Worm (Caenorhabditis elegans) whole organism, young adult: ENCODE data around the gene C26B9.1.

Source experiments
- B0336.3 ChIP-seq: fragments of 200-800 bp; sonication (Bioruptor generic); IDR thresholded peaks from 2 replicates; pipeline ENCODE4 v1.3.6; 2022; ENCODE audit warnings: missing genetic modification characterization, missing compliant biosample characterization
- F22D6.2 ChIP-seq: sonication (generic microtip); optimal IDR thresholded peaks from 2 replicates; lab custom pipeline; 2016; ENCODE audit warnings: mild to moderate bottlenecking, missing genetic modification characterization, missing compliant biosample characterization
- F33H1.4 ChIP-seq: fragments of 200-800 bp; sonication (Bioruptor generic); IDR thresholded peaks from 2 replicates; pipeline ENCODE4 v1.3.6; 2022; ENCODE audit warnings: missing genetic modification reagents, missing genetic modification characterization, missing compliant biosample characterization
- F52B5.7 ChIP-seq: sonication (generic microtip); optimal IDR thresholded peaks from 2 replicates; lab custom pipeline; 2016; ENCODE audit warnings: mild to moderate bottlenecking, missing genetic modification characterization, missing compliant biosample characterization
- F55B11.4 ChIP-seq: sonication (generic microtip); optimal IDR thresholded peaks from 2 replicates; lab custom pipeline; 2016; ENCODE audit warnings: missing compliant biosample characterization, missing genetic modification characterization, borderline replicate concordance; ENCODE audit not compliant: insufficient read depth
- K11D2.4 ChIP-seq: fragments of 200-800 bp; sonication (Bioruptor generic); IDR thresholded peaks from 2 replicates; pipeline ENCODE4 v1.3.6; 2022; ENCODE audit warnings: missing genetic modification reagents, missing genetic modification characterization, missing compliant biosample characterization
- Y67H2A.10 ChIP-seq: fragments of 200-800 bp; sonication (Bioruptor generic); conservative IDR thresholded peaks from 2 replicates; pipeline ENCODE4 v1.3.6; 2022; ENCODE audit warnings: missing genetic modification reagents, missing genetic modification characterization, missing compliant biosample characterization
- Y95B8A.8 ChIP-seq: fragments of 200-800 bp; sonication (Bioruptor generic); IDR thresholded peaks from 2 replicates; pipeline ENCODE4 v1.3.6; 2022; ENCODE audit warnings: missing genetic modification reagents, missing genetic modification characterization, missing compliant biosample characterization
- ama-1 ChIP-seq, 3 experiments: fragments of 150-350 bp in 1 of 3; sonication (generic microtip) in 2 of 3; optimal IDR thresholded peaks; 2 replicates each; lab custom pipeline; 2014 to 2018; ENCODE audit warnings: missing biosample characterization in 2 of 3, missing genetic modification characterization in 2 of 3, missing genetic modification reagents in 2 of 3
- aptf-2 ChIP-seq: fragments of 200-800 bp; sonication (Bioruptor generic); conservative IDR thresholded peaks from 2 replicates; pipeline ENCODE4 v1.3.6; 2022; ENCODE audit warnings: missing genetic modification reagents, missing genetic modification characterization, missing compliant biosample characterization
- die-1 ChIP-seq: sonication (generic microtip); optimal IDR thresholded peaks from 2 replicates; lab custom pipeline; 2016; ENCODE audit warnings: missing genotype, mild to moderate bottlenecking, missing genetic modification characterization, missing compliant biosample characterization
- dox-1 ChIP-seq: fragments of 200-800 bp; sonication (Bioruptor generic); IDR thresholded peaks from 2 replicates; pipeline ENCODE4 v1.3.6; 2022; ENCODE audit warnings: missing genetic modification reagents, missing genetic modification characterization, missing compliant biosample characterization
- dpl-1 ChIP-seq: fragments of 150-350 bp; optimal IDR thresholded peaks from 2 replicates; lab custom pipeline; 2014; ENCODE audit warnings: missing biosample characterization, missing genetic modification reagents, missing genetic modification characterization
- egrh-3 ChIP-seq: fragments of 200-800 bp; sonication (Bioruptor generic); IDR thresholded peaks from 2 replicates; pipeline ENCODE4 v1.3.6; 2022; ENCODE audit warnings: missing genetic modification reagents, missing genetic modification characterization, missing compliant biosample characterization
- ekl-4 ChIP-seq: fragments of 200-800 bp; sonication (Bioruptor generic); IDR thresholded peaks from 2 replicates; pipeline ENCODE4 v1.3.6; 2022; ENCODE audit warnings: missing genetic modification reagents, missing genetic modification characterization, missing compliant biosample characterization
- him-1 ChIP-seq: sonication (generic microtip); optimal IDR thresholded peaks from 2 replicates; lab custom pipeline; 2016; ENCODE audit warnings: missing genotype, missing genetic modification reagents, missing genetic modification characterization, missing compliant biosample characterization
- hmg-1.2 ChIP-seq: fragments of 200-800 bp; sonication (Bioruptor generic); IDR thresholded peaks from 2 replicates; pipeline ENCODE4 v1.3.6; 2022; ENCODE audit warnings: missing genetic modification reagents, missing genetic modification characterization, missing compliant biosample characterization
- lin-35 ChIP-seq, 3 experiments: fragments of 150-350 bp in 2 of 3; sonication (generic microtip) in 1 of 3; optimal IDR thresholded peaks; 2 replicates each; lab custom pipeline; 2014 to 2018; ENCODE audit warnings: missing biosample characterization in 3 of 3, missing genetic modification characterization in 3 of 3, missing genetic modification reagents in 3 of 3
- lin-54 ChIP-seq: fragments of 200-800 bp; sonication (Bioruptor generic); optimal IDR thresholded peaks from 2 replicates; lab custom pipeline; 2018; ENCODE audit warnings: mild to moderate bottlenecking, missing genetic modification characterization, missing compliant biosample characterization
- lsl-1 ChIP-seq: fragments of 200-800 bp; sonication (Bioruptor generic); optimal IDR thresholded peaks from 2 replicates; lab custom pipeline; 2018; ENCODE audit warnings: mild to moderate bottlenecking, missing genetic modification characterization, moderate library complexity, missing compliant biosample characterization
- mcd-1 ChIP-seq: fragments of 200-800 bp; sonication (Bioruptor generic); IDR thresholded peaks from 2 replicates; pipeline ENCODE4 v1.3.6; 2022; ENCODE audit warnings: missing genetic modification reagents, missing genetic modification characterization, missing compliant biosample characterization
- mes-4 ChIP-seq: sonication (generic microtip); optimal IDR thresholded peaks from 2 replicates; lab custom pipeline; 2016; ENCODE audit warnings: missing genotype, missing genetic modification characterization, missing compliant biosample characterization
- nfya-1 ChIP-seq: sonication (generic microtip); optimal IDR thresholded peaks from 2 replicates; lab custom pipeline; 2017; ENCODE audit warnings: antibody characterized with exemption, missing compliant biosample characterization, missing genetic modification characterization, borderline replicate concordance; ENCODE audit not compliant: insufficient read depth
- nfya-2 ChIP-seq: fragments of 200-800 bp; sonication (Bioruptor generic); IDR thresholded peaks from 2 replicates; pipeline ENCODE4 v1.3.6; 2022; ENCODE audit warnings: missing genetic modification reagents, missing genetic modification characterization, missing compliant biosample characterization
- nfyb-1 ChIP-seq: fragments of 200-800 bp; sonication (Bioruptor generic); IDR thresholded peaks from 2 replicates; pipeline ENCODE4 v1.3.6; 2022; ENCODE audit warnings: missing genetic modification reagents, missing genetic modification characterization, missing compliant biosample characterization
- nhr-80 ChIP-seq: sonication (generic microtip); optimal IDR thresholded peaks from 2 replicates; lab custom pipeline; 2016; ENCODE audit warnings: missing genetic modification characterization, missing compliant biosample characterization
- rec-8 ChIP-seq, 2 experiments: sonication (generic microtip); optimal IDR thresholded peaks; 2 replicates each; lab custom pipeline; 2016; ENCODE audit warnings: mild to moderate bottlenecking in 2 of 2, missing genetic modification characterization in 2 of 2, missing genetic modification reagents in 2 of 2, missing genotype in 2 of 2, missing biosample characterization in 1 of 2, missing compliant biosample characterization in 1 of 2, moderate library complexity in 1 of 2
- sea-2 ChIP-seq: fragments of 200-800 bp; sonication (Bioruptor generic); IDR thresholded peaks from 2 replicates; pipeline ENCODE4 v1.3.6; 2022; ENCODE audit warnings: missing genetic modification characterization, missing compliant biosample characterization
- snpc-1.3 ChIP-seq: sonication (generic microtip); optimal IDR thresholded peaks from 2 replicates; lab custom pipeline; 2017; ENCODE audit warnings: missing genetic modification characterization, mild to moderate bottlenecking, missing compliant biosample characterization, antibody characterized with exemption, moderate library complexity, missing genotype, missing genetic modification reagents; ENCODE audit not compliant: insufficient read depth
- tbp1 ChIP-seq: fragments of 200-800 bp; sonication (Bioruptor generic); optimal IDR thresholded peaks from 2 replicates; lab custom pipeline; 2018; ENCODE audit warnings: mild to moderate bottlenecking, missing genetic modification characterization, missing compliant biosample characterization
- tbx-9 ChIP-seq: sonication (generic microtip); optimal IDR thresholded peaks from 2 replicates; lab custom pipeline; 2016; ENCODE audit warnings: borderline replicate concordance, missing genetic modification characterization, inconsistent platforms, missing compliant biosample characterization
- tlf-1 ChIP-seq: fragments of 200-800 bp; sonication (Bioruptor generic); optimal IDR thresholded peaks from 2 replicates; lab custom pipeline; 2018; ENCODE audit warnings: mild to moderate bottlenecking, missing genetic modification characterization, missing compliant biosample characterization
- ztf-22 ChIP-seq: fragments of 200-800 bp; sonication (Bioruptor generic); optimal IDR thresholded peaks from 2 replicates; lab custom pipeline; 2018; ENCODE audit warnings: mild to moderate bottlenecking, missing genetic modification characterization, moderate library complexity, missing compliant biosample characterization
- ztf-28 ChIP-seq: fragments of 200-800 bp; sonication (Bioruptor generic); IDR thresholded peaks from 2 replicates; pipeline ENCODE4 v1.3.6; 2022; ENCODE audit warnings: missing genetic modification reagents, missing genetic modification characterization, missing compliant biosample characterization

Gene C26B9.1

ce11 chrX:5373597-5373996 is 29.2 kb downstream of the C26B9.1 start:
- TF ChIP-seq tlf-1 (GFP tag; lab: Kevin White, UChicago) (no peak), hmg-1.2 (GFP tag; lab: Robert Waterston, UW) (no peak), Y95B8A.8 (GFP tag; lab: Robert Waterston, UW) (no peak), B0336.3 (GFP tag; lab: Robert Waterston, UW) (no peak)

DNA sequence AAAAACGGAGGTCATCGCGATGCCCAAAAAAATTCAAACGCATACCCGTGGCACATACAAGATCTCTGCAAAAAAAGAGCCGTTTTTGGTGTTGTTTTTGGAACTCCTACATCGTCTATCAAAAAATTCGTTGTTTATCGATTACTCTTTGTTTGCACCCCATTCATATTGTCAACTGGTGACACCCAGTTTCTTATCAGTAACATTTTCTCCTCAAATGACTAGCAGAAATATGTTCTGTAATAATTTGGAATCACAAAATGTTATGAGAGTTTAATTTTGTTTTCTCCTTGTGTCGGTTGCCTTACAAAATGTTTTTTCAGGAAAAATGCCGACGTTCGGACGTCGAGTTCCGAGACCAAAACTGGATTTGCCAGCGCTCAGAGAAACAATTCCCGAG is 30.4 kb downstream of the C26B9.1 start, which contains the start of gene sek-4:
sek-4 (plus strand) TSS at position 318 of the 400 bp plus-strand sequence.
- peak; percentile 57 for TF ChIP-seq nhr-80 (tag; lab: Kevin White, UChicago)
- TF ChIP-seq mcd-1 (GFP tag; lab: Robert Waterston, UW), result no peak

DNA sequence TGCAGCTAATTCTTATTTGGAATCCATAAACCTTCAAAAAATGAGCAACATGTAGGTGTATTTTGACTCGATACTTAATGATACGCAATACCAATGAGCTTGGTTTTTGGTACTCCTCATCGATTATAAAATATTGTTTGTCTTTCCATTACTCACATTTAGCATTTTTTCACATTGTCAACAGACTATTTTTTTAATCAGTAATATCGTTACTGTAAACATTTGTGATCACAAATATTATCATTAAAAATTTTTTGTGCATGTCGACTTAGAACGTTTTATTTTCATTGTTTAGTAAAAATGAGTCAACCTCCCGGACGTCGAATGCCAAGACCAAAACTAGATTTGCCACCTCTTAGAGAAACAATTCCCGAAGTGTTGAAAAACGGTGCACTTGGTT is 32.9 kb downstream of the C26B9.1 start, which contains the start of gene sek-5:
sek-5 (plus strand) TSS at position 301 of the 400 bp plus-strand sequence.
- TF ChIP-seq hmg-1.2 (GFP tag; lab: Robert Waterston, UW) (no peak), nfyb-1 (GFP tag; lab: Robert Waterston, UW) (no peak), K11D2.4 (GFP tag; lab: Robert Waterston, UW) (no peak), F55B11.4 (tag; lab: Kevin White, UChicago) (no peak), F33H1.4 (no peak), F52B5.7 (no peak), Y67H2A.10 (GFP tag; lab: Robert Waterston, UW) (no peak), lsl-1 (no peak), mes-4 (tag; lab: Kevin White, UChicago) (no peak)

DNA sequence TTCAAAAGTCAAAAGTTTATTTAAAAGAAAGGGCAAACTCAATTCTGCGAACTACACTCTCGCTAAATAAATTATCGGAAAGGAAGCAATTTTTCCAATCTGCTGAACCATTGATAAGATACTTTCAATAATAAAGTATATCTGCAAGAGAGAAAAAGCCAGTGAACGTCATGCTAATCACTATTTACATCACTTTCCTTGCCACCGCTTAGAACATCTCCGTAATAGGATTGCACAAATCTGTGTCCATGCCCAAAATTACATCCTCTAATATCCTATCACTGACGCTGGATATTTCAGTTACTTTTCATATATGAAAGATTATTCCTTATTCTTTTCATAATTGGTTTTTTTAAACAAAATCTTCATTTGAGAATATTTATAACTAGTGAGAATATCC is 38.4 kb downstream of the C26B9.1 start:
- TF ChIP-seq dox-1 (GFP tag; lab: Robert Waterston, UW), result no peak

ce11 chrX:5386558-5386957 is 42.2 kb downstream of the C26B9.1 start, which contains the start of gene kcnl-3:
TSS of gene kcnl-3 (plus strand) at chrX:5386858.
- TF ChIP-seq nfya-2 (GFP tag; lab: Robert Waterston, UW) (no peak), mes-4 (tag; lab: Kevin White, UChicago) (no peak), ekl-4 (GFP tag; lab: Robert Waterston, UW) (no peak), tbp1 (GFP tag; lab: Kevin White, UChicago) (no peak), tlf-1 (GFP tag; lab: Kevin White, UChicago) (no peak), F22D6.2 (no peak), ama-1 (optimal IDR thresholded peaks at IDR 0.05; lab: Kevin White, UChicago) (no peak), ama-1 (GFP tag; optimal IDR thresholded peaks at IDR 0.05; lab: Kevin White, UChicago) (no peak), lin-35 (GFP tag; optimal IDR thresholded peaks at IDR 0.05; lab: Kevin White, UChicago) (no peak), lin-54 (no peak), F52B5.7 (no peak), nfya-1 (no peak), ztf-22 (GFP tag; lab: Kevin White, UChicago) (no peak), lsl-1 (no peak)

- TF ChIP-seq sea-2 (GFP tag; lab: Robert Waterston, UW) (no peak), die-1 (no peak), dpl-1 (GFP tag; lab: Kevin White, UChicago) (no peak), snpc-1.3 (tag; lab: Kevin White, UChicago) (no peak), ztf-28 (GFP tag; lab: Robert Waterston, UW) (no peak), tbx-9 (tag; lab: Kevin White, UChicago) (no peak), aptf-2 (GFP tag; lab: Robert Waterston, UW) (no peak), him-1 (tag; lab: Kevin White, UChicago) (no peak), rec-8 (tag; optimal IDR thresholded peaks at IDR 0.05; lab: Kevin White, UChicago) (no peak), egrh-3 (GFP tag; lab: Robert Waterston, UW) (no peak)
Observed at ce11 chrX:5387629-5388028, 43.2 kb downstream of the C26B9.1 start.
